Worm (Caenorhabditis elegans) whole organism, L3 larva: ENCODE measurements around the gene K09F6.11.

Source experiments
- ceh-28 ChIP-seq: fragments of 150-350 bp; optimal IDR thresholded peaks from 2 replicates; lab custom pipeline; 2014; ENCODE audit warnings: missing biosample characterization, missing genetic modification reagents, missing genetic modification characterization
- ceh-82 ChIP-seq: fragments of 150-350 bp; optimal IDR thresholded peaks from 2 replicates; lab custom pipeline; 2014; ENCODE audit warnings: missing biosample characterization, missing genetic modification characterization
- elt-1 ChIP-seq: fragments of 150-350 bp; optimal IDR thresholded peaks from 2 replicates; lab custom pipeline; 2014; ENCODE audit warnings: missing biosample characterization, missing genetic modification characterization
- lin-39 ChIP-seq: fragments of 150-350 bp; optimal IDR thresholded peaks from 2 replicates; lab custom pipeline; 2018; ENCODE audit warnings: missing biosample characterization, missing genetic modification reagents, missing genetic modification characterization
- mdl-1 ChIP-seq: fragments of 150-350 bp; optimal IDR thresholded peaks from 2 replicates; lab custom pipeline; 2014; ENCODE audit warnings: missing biosample characterization, missing genetic modification characterization
- nfya-1 ChIP-seq: sonication (generic microtip); optimal IDR thresholded peaks from 2 replicates; lab custom pipeline; 2017; ENCODE audit warnings: missing genetic modification characterization, mild to moderate bottlenecking, missing compliant biosample characterization, antibody characterized with exemption, moderate library complexity; ENCODE audit not compliant: insufficient read depth
- nhr-11 ChIP-seq: fragments of 150-350 bp; optimal IDR thresholded peaks from 2 replicates; lab custom pipeline; 2014; ENCODE audit warnings: missing biosample characterization, missing genetic modification characterization
- nhr-12 ChIP-seq: fragments of 150-350 bp; optimal IDR thresholded peaks from 2 replicates; lab custom pipeline; 2014; ENCODE audit warnings: missing biosample characterization, missing genetic modification characterization
- nhr-237 ChIP-seq: fragments of 150-350 bp; optimal IDR thresholded peaks from 2 replicates; lab custom pipeline; 2014; ENCODE audit warnings: missing biosample characterization, missing genetic modification characterization
- nhr-77 ChIP-seq: fragments of 150-350 bp; optimal IDR thresholded peaks from 2 replicates; lab custom pipeline; 2014; ENCODE audit warnings: missing biosample characterization, missing genetic modification characterization
- snpc-4 ChIP-seq: fragments of 150-350 bp; optimal IDR thresholded peaks from 2 replicates; lab custom pipeline; 2014; ENCODE audit warnings: missing biosample characterization, missing genetic modification characterization
- unc-39 ChIP-seq: sonication (generic microtip); optimal IDR thresholded peaks from 4 replicates; lab custom pipeline; 2017; ENCODE audit warnings: missing biosample characterization, missing genetic modification characterization

ce11 chrII:2328963-2329442, 49.1 kb downstream of the K09F6.11 start, which contains the start of the genes ZK1240.8 and ZK1240.1:
- TF ChIP-seq nfya-1 (tag; lab: Kevin White, UChicago) (no peak), nhr-237 (tag; lab: Kevin White, UChicago) (no peak), ceh-82 (tag; lab: Kevin White, UChicago) (no peak), nhr-12 (tag; lab: Kevin White, UChicago) (no peak), elt-1 (no peak), mdl-1 (tag; lab: Kevin White, UChicago) (no peak), lin-39 (tag; lab: Kevin White, UChicago) (no peak), nhr-11 (no peak), nhr-77 (tag; lab: Kevin White, UChicago) (no peak), snpc-4 (no peak), unc-39 (no peak), ceh-28 (no peak)
